Worm (Caenorhabditis elegans) whole organism, L1 larva: ENCODE data around the gene F18F11.4.
A peak's percentile ranks its signal among the peaks of the same experiment; 100 is the strongest.

Experiments used
- C04F5.9 ChIP-seq: sonication (generic microtip); optimal IDR thresholded peaks from 2 replicates; lab custom pipeline; 2016; ENCODE audit warnings: missing genetic modification characterization, missing compliant biosample characterization
- C16A3.4 ChIP-seq: fragments of 150-350 bp; optimal IDR thresholded peaks from 2 replicates; lab custom pipeline; 2014; ENCODE audit warnings: missing biosample characterization, missing genetic modification characterization
- Y116A8C.19 ChIP-seq: sonication (generic microtip); optimal IDR thresholded peaks from 2 replicates; lab custom pipeline; 2016; ENCODE audit warnings: missing compliant biosample characterization, missing genetic modification characterization, borderline replicate concordance
- ama-1 ChIP-seq: fragments of 150-350 bp; optimal IDR thresholded peaks from 2 replicates; lab custom pipeline; 2014
- ceh-63 ChIP-seq: fragments of 200-800 bp; sonication (Bioruptor generic); optimal IDR thresholded peaks from 2 replicates; lab custom pipeline; 2018; ENCODE audit warnings: mild to moderate bottlenecking, missing genetic modification characterization, missing compliant biosample characterization
- ceh-8 ChIP-seq: fragments of 200-800 bp; sonication (Bioruptor generic); optimal IDR thresholded peaks from 2 replicates; lab custom pipeline; 2018; ENCODE audit warnings: mild to moderate bottlenecking, missing genetic modification characterization, moderate library complexity, missing compliant biosample characterization
- ceh-88 ChIP-seq: fragments of 200-800 bp; sonication (Bioruptor generic); IDR thresholded peaks from 2 replicates; pipeline ENCODE4 v1.3.6; 2022; ENCODE audit warnings: missing genetic modification characterization, missing compliant biosample characterization
- dpl-1 ChIP-seq, 3 experiments: fragments of 150-350 bp in 2 of 3; sonication (generic microtip) in 1 of 3; optimal IDR thresholded peaks; 2 replicates each; lab custom pipeline; 2014 to 2017; ENCODE audit warnings: missing biosample characterization in 3 of 3, missing genetic modification characterization in 3 of 3, missing genetic modification reagents in 3 of 3
- dsc-1 ChIP-seq: sonication (generic microtip); optimal IDR thresholded peaks from 2 replicates; lab custom pipeline; 2016; ENCODE audit warnings: mild to moderate bottlenecking, missing genetic modification characterization, missing compliant biosample characterization
- efl-1 ChIP-seq, 4 experiments: fragments of 150-350 bp; optimal IDR thresholded peaks in 3 of 4; peaks in 1 of 4; 1 replicate in 1 of 4; 2 replicates in 3 of 4; lab custom pipeline; 2014; ENCODE audit warnings: missing biosample characterization in 2 of 4, missing genetic modification characterization in 2 of 4, missing genetic modification reagents in 2 of 4
- efl-3 ChIP-seq: fragments of 200-800 bp; sonication (Bioruptor generic); optimal IDR thresholded peaks from 2 replicates; lab custom pipeline; 2018; ENCODE audit warnings: mild to moderate bottlenecking, missing genetic modification characterization, missing compliant biosample characterization
- egl-27 ChIP-seq, 2 experiments: fragments of 150-350 bp in 1 of 2; sonication (generic microtip); optimal IDR thresholded peaks; 3 replicates each; lab custom pipeline; 2017 to 2018; ENCODE audit warnings: missing biosample characterization in 2 of 2, missing genetic modification characterization in 2 of 2, missing genetic modification reagents in 2 of 2
- elt-2 ChIP-seq: sonication (generic microtip); optimal IDR thresholded peaks from 2 replicates; lab custom pipeline; 2016; ENCODE audit warnings: missing genetic modification characterization, mild to moderate bottlenecking, inconsistent platforms, missing compliant biosample characterization, missing genetic modification reagents
- elt-3 ChIP-seq, 6 experiments: fragments of 150-350 bp in 1 of 6; sonication (generic microtip); optimal IDR thresholded peaks; 2 replicates each; lab custom pipeline; 2017 to 2018; ENCODE audit warnings: missing biosample characterization in 6 of 6, missing genetic modification characterization in 6 of 6, inconsistent platforms in 1 of 6
- ets-5 ChIP-seq: fragments of 200-800 bp; sonication (Bioruptor generic); IDR thresholded peaks from 2 replicates; pipeline ENCODE4 v1.3.6; 2022; ENCODE audit warnings: missing genetic modification characterization, missing compliant biosample characterization
- fkh-10 ChIP-seq: sonication (generic microtip); optimal IDR thresholded peaks from 2 replicates; lab custom pipeline; 2017; ENCODE audit warnings: missing biosample characterization, missing genetic modification reagents, missing genetic modification characterization
- fkh-8 ChIP-seq: sonication (generic microtip); optimal IDR thresholded peaks from 2 replicates; lab custom pipeline; 2016; ENCODE audit warnings: mild to moderate bottlenecking, missing genetic modification characterization, missing compliant biosample characterization
- grh-1 ChIP-seq: fragments of 200-800 bp; sonication (Bioruptor generic); IDR thresholded peaks from 2 replicates; pipeline ENCODE4 v1.3.6; 2022; ENCODE audit warnings: missing genetic modification reagents, missing genetic modification characterization, missing compliant biosample characterization
- irx-1 ChIP-seq: sonication (generic microtip); optimal IDR thresholded peaks from 2 replicates; lab custom pipeline; 2016; ENCODE audit warnings: missing genetic modification characterization, missing compliant biosample characterization
- jun-1 ChIP-seq: fragments of 150-350 bp; optimal IDR thresholded peaks from 2 replicates; lab custom pipeline; 2014; ENCODE audit warnings: missing biosample characterization, missing genetic modification reagents, missing genetic modification characterization
- lin-14 ChIP-seq: fragments of 200-800 bp; sonication (Bioruptor generic); optimal IDR thresholded peaks from 2 replicates; lab custom pipeline; 2018; ENCODE audit warnings: mild to moderate bottlenecking, missing genetic modification characterization, moderate library complexity, missing compliant biosample characterization
- lin-15B ChIP-seq: fragments of 150-350 bp; sonication (generic microtip); optimal IDR thresholded peaks from 3 replicates; lab custom pipeline; 2014; ENCODE audit warnings: missing biosample characterization, missing genetic modification characterization
- lin-35 ChIP-seq, 2 experiments: fragments of 150-350 bp; optimal IDR thresholded peaks; 2 replicates each; lab custom pipeline; 2014; ENCODE audit warnings: missing biosample characterization in 2 of 2, missing genetic modification characterization in 2 of 2, missing genetic modification reagents in 2 of 2
- lsy-2 ChIP-seq, 2 experiments: fragments of 150-350 bp; optimal IDR thresholded peaks; 2 replicates each; lab custom pipeline; 2014; ENCODE audit warnings: missing biosample characterization in 2 of 2, missing genetic modification characterization in 2 of 2
- mdl-1 ChIP-seq, 2 experiments: fragments of 150-350 bp; optimal IDR thresholded peaks; 2 replicates each; lab custom pipeline; 2014 to 2017; ENCODE audit warnings: missing biosample characterization in 2 of 2, missing genetic modification characterization in 2 of 2, inconsistent platforms in 1 of 2
- mef-2 ChIP-seq: fragments of 150-350 bp; optimal IDR thresholded peaks from 2 replicates; lab custom pipeline; 2014; ENCODE audit warnings: missing biosample characterization, missing genetic modification characterization
- mep-1 ChIP-seq: fragments of 150-350 bp; optimal IDR thresholded peaks from 2 replicates; lab custom pipeline; 2014; ENCODE audit warnings: missing biosample characterization, missing genetic modification characterization
- nhr-12 ChIP-seq: sonication (generic microtip); optimal IDR thresholded peaks from 2 replicates; lab custom pipeline; 2017; ENCODE audit warnings: missing biosample characterization, missing genetic modification characterization
- nhr-20 ChIP-seq: sonication (generic microtip); optimal IDR thresholded peaks from 2 replicates; lab custom pipeline; 2016; ENCODE audit warnings: mild to moderate bottlenecking, missing genetic modification characterization, missing compliant biosample characterization
- nhr-237 ChIP-seq: fragments of 150-350 bp; optimal IDR thresholded peaks from 2 replicates; lab custom pipeline; 2014; ENCODE audit warnings: missing biosample characterization, missing genetic modification characterization
- nhr-28 ChIP-seq: fragments of 150-350 bp; optimal IDR thresholded peaks from 2 replicates; lab custom pipeline; 2014; ENCODE audit warnings: missing biosample characterization, missing genetic modification characterization
- nhr-76 ChIP-seq: sonication (generic microtip); optimal IDR thresholded peaks from 2 replicates; lab custom pipeline; 2017; ENCODE audit warnings: missing biosample characterization, missing genetic modification characterization
- nhr-77 ChIP-seq: fragments of 150-350 bp; optimal IDR thresholded peaks from 2 replicates; lab custom pipeline; 2014; ENCODE audit warnings: missing biosample characterization, missing genetic modification characterization
- nhr-90 ChIP-seq: sonication (generic microtip); optimal IDR thresholded peaks from 2 replicates; lab custom pipeline; 2016; ENCODE audit warnings: mild to moderate bottlenecking, missing genetic modification characterization, missing compliant biosample characterization; ENCODE audit not compliant: poor library complexity
- pag-3 ChIP-seq: sonication (generic microtip); optimal IDR thresholded peaks from 2 replicates; lab custom pipeline; 2017; ENCODE audit warnings: missing genetic modification characterization, mild to moderate bottlenecking, missing compliant biosample characterization, antibody characterized with exemption, borderline replicate concordance; ENCODE audit not compliant: insufficient read depth
- skn-1 ChIP-seq: fragments of 150-350 bp; optimal IDR thresholded peaks from 2 replicates; lab custom pipeline; 2014; ENCODE audit warnings: missing biosample characterization, missing genetic modification characterization
- snpc-4 ChIP-seq: fragments of 150-350 bp; optimal IDR thresholded peaks from 2 replicates; lab custom pipeline; 2014; ENCODE audit warnings: missing biosample characterization, missing genetic modification characterization
- snu-23 ChIP-seq: sonication (generic microtip); optimal IDR thresholded peaks from 2 replicates; lab custom pipeline; 2016; ENCODE audit warnings: missing genetic modification characterization, missing compliant biosample characterization
- swsn-7 ChIP-seq: sonication (generic microtip); optimal IDR thresholded peaks from 2 replicates; lab custom pipeline; 2016; ENCODE audit warnings: missing genetic modification characterization, missing compliant biosample characterization
- tbx-2 ChIP-seq: sonication (generic microtip); optimal IDR thresholded peaks from 2 replicates; lab custom pipeline; 2016; ENCODE audit warnings: missing genetic modification characterization, missing compliant biosample characterization
- tlp-1 ChIP-seq: fragments of 150-350 bp; optimal IDR thresholded peaks from 2 replicates; lab custom pipeline; 2014; ENCODE audit warnings: missing biosample characterization, missing genetic modification characterization
- unc-130 ChIP-seq: fragments of 150-350 bp; optimal IDR thresholded peaks from 2 replicates; lab custom pipeline; 2017; ENCODE audit warnings: missing biosample characterization, missing genetic modification characterization, inconsistent platforms
- unc-30 ChIP-seq: sonication (generic microtip); optimal IDR thresholded peaks from 2 replicates; lab custom pipeline; 2017; ENCODE audit warnings: missing biosample characterization, missing genetic modification characterization
- vab-15 ChIP-seq: sonication (generic microtip); optimal IDR thresholded peaks from 2 replicates; lab custom pipeline; 2017; ENCODE audit warnings: missing genotype, mild to moderate bottlenecking, missing genetic modification characterization, missing compliant biosample characterization
- xbp-1 ChIP-seq: sonication (generic microtip); optimal IDR thresholded peaks from 2 replicates; lab custom pipeline; 2016; ENCODE audit warnings: missing genetic modification characterization, missing compliant biosample characterization
- zag-1 ChIP-seq: fragments of 150-350 bp; optimal IDR thresholded peaks from 2 replicates; lab custom pipeline; 2014; ENCODE audit warnings: missing biosample characterization, missing genetic modification characterization
- zip-4 ChIP-seq: fragments of 200-800 bp; sonication (Bioruptor generic); optimal IDR thresholded peaks from 2 replicates; lab custom pipeline; 2018; ENCODE audit warnings: mild to moderate bottlenecking, missing genetic modification characterization, moderate library complexity, missing compliant biosample characterization
- ztf-11 ChIP-seq, 2 experiments: sonication (generic microtip); optimal IDR thresholded peaks; 2 replicates each; lab custom pipeline; 2016 to 2017; ENCODE audit warnings: missing genetic modification characterization in 2 of 2, missing biosample characterization in 1 of 2, missing compliant biosample characterization in 1 of 2

Gene F18F11.4

ce11 chrIV:322497-322896 lies 8.1 kb upstream of the F18F11.4 start, which contains the start of gene grl-26 (continued):
- TF ChIP-seq nhr-20 (peak; percentile 34), fkh-10 (GFP tag; lab: Kevin White, UChicago) (no peak), lin-14 (GFP tag; lab: Kevin White, UChicago) (no peak), elt-3 (tag; optimal IDR thresholded peaks at IDR 0.05; lab: Kevin White, UChicago) (peak in 1 of 6 experiments; percentile 18), lin-35 (GFP tag; optimal IDR thresholded peaks at IDR 0.05; lab: Kevin White, UChicago) (peak; percentile 18 to 69), snu-23 (GFP tag; lab: Kevin White, UChicago) (peak; percentile 60), nhr-90 (tag; lab: Kevin White, UChicago) (peak; percentile 34), irx-1 (tag; lab: Kevin White, UChicago) (no peak), xbp-1 (tag; lab: Kevin White, UChicago) (no peak), skn-1 (tag; lab: Kevin White, UChicago) (no peak), nhr-77 (tag; lab: Kevin White, UChicago) (peak; percentile 36), ztf-11 (tag; optimal IDR thresholded peaks at IDR 0.05; lab: Kevin White, UChicago) (no peak), pag-3 (no peak), ceh-8 (GFP tag; lab: Kevin White, UChicago) (no peak), zag-1 (no peak), swsn-7 (tag; lab: Kevin White, UChicago) (peak; percentile 20), grh-1 (GFP tag; lab: Robert Waterston, UW) (no peak), ama-1 (lab: Kevin White, UChicago) (no peak), egl-27 (tag; optimal IDR thresholded peaks at IDR 0.05; lab: Kevin White, UChicago) (no peak), vab-15 (tag; lab: Kevin White, UChicago) (no peak), ceh-63 (GFP tag; lab: Kevin White, UChicago) (no peak), C16A3.4 (peak; percentile 68), mdl-1 (tag; optimal IDR thresholded peaks at IDR 0.05; lab: Kevin White, UChicago) (peak in 1 of 2 experiments; percentile 30), dpl-1 (GFP tag; optimal IDR thresholded peaks at IDR 0.05; lab: Kevin White, UChicago) (peak in 1 of 3 experiments; percentile 34), dsc-1 (no peak), zip-4 (GFP tag; lab: Kevin White, UChicago) (no peak), efl-3 (GFP tag; lab: Kevin White, UChicago) (no peak), efl-1 (optimal IDR thresholded peaks at IDR 0.05; lab: Kevin White, UChicago) (peak in 1 of 2 experiments; percentile 35), efl-1 (GFP tag; optimal IDR thresholded peaks at IDR 0.05 in 1 of 2; lab: Kevin White, UChicago) (peak; percentile 12 to 80), ceh-88 (GFP tag; lab: Robert Waterston, UW) (no peak), snpc-4 (tag; lab: Kevin White, UChicago) (no peak), nhr-12 (tag; lab: Kevin White, UChicago) (no peak), elt-2 (tag; lab: Kevin White, UChicago) (no peak), unc-30 (tag; lab: Kevin White, UChicago) (no peak), C04F5.9 (tag; lab: Kevin White, UChicago) (no peak), jun-1 (tag; lab: Kevin White, UChicago) (no peak), nhr-237 (no peak), unc-130 (tag; lab: Kevin White, UChicago) (no peak), lsy-2 (tag; optimal IDR thresholded peaks at IDR 0.05; lab: Kevin White, UChicago) (peak; percentile 35 to 61), mef-2 (tag; lab: Kevin White, UChicago) (no peak), tbx-2 (tag; lab: Kevin White, UChicago) (peak; percentile 2), Y116A8C.19 (tag; lab: Kevin White, UChicago) (no peak)

ce11 chrIV:324759-325158 lies 5.9 kb upstream of the F18F11.4 start, which contains the start of gene drl-1:
Gene drl-1, plus strand, starts transcription at chrIV:325059.
- no peak for TF ChIP-seq tlp-1 (tag; lab: Kevin White, UChicago)
- TF ChIP-seq C04F5.9 (tag; lab: Kevin White, UChicago): no peak
- no peak for TF ChIP-seq xbp-1 (tag; lab: Kevin White, UChicago)
- TF ChIP-seq nhr-28 (tag; lab: Kevin White, UChicago): no peak
- TF ChIP-seq ets-5 (GFP tag; lab: Robert Waterston, UW): no peak
- TF ChIP-seq efl-1 (optimal IDR thresholded peaks at IDR 0.05; lab: Kevin White, UChicago): no peak
- TF ChIP-seq efl-1 (GFP tag; optimal IDR thresholded peaks at IDR 0.05 in 1 of 2; lab: Kevin White, UChicago): no peak
- TF ChIP-seq vab-15 (tag; lab: Kevin White, UChicago): no peak
- no peak for TF ChIP-seq nhr-76 (tag; lab: Kevin White, UChicago)
- TF ChIP-seq mep-1 (tag; lab: Kevin White, UChicago): no peak
- TF ChIP-seq fkh-8 (tag; lab: Kevin White, UChicago): no peak
- no peak for TF ChIP-seq lin-15B (tag; lab: Kevin White, UChicago)
